Fruit fly (Drosophila melanogaster) whole organism, pupa: ENCODE measurements around the gene CG31915.

ENCODE experiments used
- CG10348 ChIP-seq: fragments of 200-800 bp; sonication (Bioruptor generic); IDR thresholded peaks from 2 replicates; pipeline ENCODE4 v1.3.6; 2022; ENCODE audit warnings: missing biosample characterization, missing genetic modification characterization
- CG12605 ChIP-seq: fragments of 200-800 bp; sonication (Bioruptor generic); IDR thresholded peaks from 2 replicates; pipeline ENCODE4 v1.3.6; 2022; ENCODE audit warnings: missing biosample characterization, missing genetic modification characterization
- CG13204 ChIP-seq: fragments of 200-800 bp; sonication (Bioruptor generic); optimal IDR thresholded peaks from 2 replicates; lab custom pipeline; 2018; ENCODE audit warnings: missing biosample characterization, mild to moderate bottlenecking, missing genetic modification characterization, moderate library complexity
- CG14655 ChIP-seq: fragments of 200-800 bp; sonication (Bioruptor generic); optimal IDR thresholded peaks from 3 replicates; lab custom pipeline; 2017; ENCODE audit warnings: mild to moderate bottlenecking, missing biosample characterization, missing genetic modification reagents, missing genetic modification characterization
- CG15710 ChIP-seq: fragments of 200-800 bp; sonication (Bioruptor generic); optimal IDR thresholded peaks from 2 replicates; lab custom pipeline; 2018; ENCODE audit warnings: missing biosample characterization, mild to moderate bottlenecking, missing genetic modification characterization, moderate library complexity
- CG17806 ChIP-seq: fragments of 200-800 bp; sonication (Bioruptor generic); optimal IDR thresholded peaks from 2 replicates; lab custom pipeline; 2018; ENCODE audit warnings: missing biosample characterization, mild to moderate bottlenecking, missing genetic modification characterization, moderate library complexity
- CG32121 ChIP-seq: fragments of 200-800 bp; sonication (Bioruptor generic); IDR thresholded peaks from 2 replicates; pipeline ENCODE4 v1.3.6; 2022; ENCODE audit warnings: missing biosample characterization, missing genetic modification characterization
- CG34367 ChIP-seq: fragments of 200-800 bp; sonication (Bioruptor generic); optimal IDR thresholded peaks from 2 replicates; lab custom pipeline; 2018; ENCODE audit warnings: missing biosample characterization, mild to moderate bottlenecking, missing genetic modification characterization
- CG4496 ChIP-seq: fragments of 200-800 bp; sonication (Bioruptor generic); IDR thresholded peaks from 3 replicates; pipeline ENCODE4 v1.3.6; 2022; ENCODE audit warnings: missing biosample characterization, missing genetic modification characterization
- CG8159 ChIP-seq: fragments of 200-800 bp; sonication (Bioruptor generic); optimal IDR thresholded peaks from 3 replicates; lab custom pipeline; 2018; ENCODE audit warnings: missing biosample characterization, mild to moderate bottlenecking, missing genetic modification characterization, moderate library complexity
- CG8301 ChIP-seq: fragments of 200-800 bp; sonication (Bioruptor generic); optimal IDR thresholded peaks from 2 replicates; lab custom pipeline; 2018; ENCODE audit warnings: missing biosample characterization, mild to moderate bottlenecking, missing genetic modification characterization
- CG9948 ChIP-seq: fragments of 200-800 bp; sonication (Bioruptor generic); optimal IDR thresholded peaks from 2 replicates; lab custom pipeline; 2018; ENCODE audit warnings: missing biosample characterization, mild to moderate bottlenecking, missing genetic modification characterization, moderate library complexity
- D1 ChIP-seq: fragments of 200-800 bp; sonication (Bioruptor generic); optimal IDR thresholded peaks from 2 replicates; lab custom pipeline; 2018; ENCODE audit warnings: missing biosample characterization, mild to moderate bottlenecking, missing genetic modification characterization, moderate library complexity
- EcR ChIP-seq: fragments of 200-800 bp; sonication (Bioruptor generic); optimal IDR thresholded peaks from 3 replicates; lab custom pipeline; 2019; ENCODE audit warnings: missing biosample characterization, missing genetic modification characterization, mild to moderate bottlenecking, moderate library complexity, missing genetic modification reagents
- Ets98B ChIP-seq: fragments of 200-800 bp; sonication (Bioruptor generic); IDR thresholded peaks from 2 replicates; pipeline ENCODE4 v1.3.6; 2022; ENCODE audit warnings: missing biosample characterization, missing genetic modification characterization
- Pif1A ChIP-seq: fragments of 200-800 bp; sonication (Bioruptor generic); optimal IDR thresholded peaks from 3 replicates; lab custom pipeline; 2016; ENCODE audit warnings: missing biosample characterization, missing genetic modification characterization
- Pif1B ChIP-seq: fragments of 200-800 bp; sonication (Bioruptor generic); optimal IDR thresholded peaks from 3 replicates; lab custom pipeline; 2016; ENCODE audit warnings: missing biosample characterization, missing genetic modification characterization
- Snoo ChIP-seq: fragments of 200-800 bp; sonication (Bioruptor generic); optimal IDR thresholded peaks from 3 replicates; lab custom pipeline; 2017; ENCODE audit warnings: missing biosample characterization, mild to moderate bottlenecking, missing genetic modification characterization, inconsistent platforms
- fd96Ca ChIP-seq: fragments of 200-800 bp; sonication (Bioruptor generic); IDR thresholded peaks from 3 replicates; pipeline ENCODE4 v1.3.6; 2022; ENCODE audit warnings: missing biosample characterization, missing genetic modification characterization
- gl ChIP-seq: fragments of 200-800 bp; sonication (Bioruptor generic); optimal IDR thresholded peaks from 2 replicates; lab custom pipeline; 2018; ENCODE audit warnings: missing biosample characterization, mild to moderate bottlenecking, missing genetic modification characterization
- rn ChIP-seq: fragments of 200-800 bp; sonication (Bioruptor generic); IDR thresholded peaks from 2 replicates; pipeline ENCODE4 v1.3.6; 2022; ENCODE audit warnings: missing biosample characterization, missing genetic modification characterization

The CG31915 gene

dm6 chr2L:5532061-5532460, 4.1 kb downstream of the CG31915 start, which contains the start of gene Coq6:
Coq6 (minus strand) TSS chr2L:5532223.
- TF ChIP-seq CG34367 (tag; lab: Kevin White, UChicago) (no peak), CG4496 (GFP tag; lab: Robert Waterston, UW) (0 out of 3 replicates have a peak, but pooled peaks have one; percentile 35)

dm6 chr2L:5536658-5537057, 8.7 kb downstream of the CG31915 start, which contains the start of gene tomb:
tomb (minus strand) TSS chr2L:5536758.
- no peak for TF ChIP-seq D1 (tag; lab: Kevin White, UChicago)
- TF ChIP-seq CG8301 (tag; lab: Kevin White, UChicago): no peak
- TF ChIP-seq CG9948 (tag; lab: Kevin White, UChicago): no peak
- TF ChIP-seq CG4496 (GFP tag; lab: Robert Waterston, UW): no peak
- no peak for TF ChIP-seq Pif1A (GFP tag; lab: Kevin White, UChicago)
- TF ChIP-seq EcR (GFP tag; lab: Kevin White, UChicago): no peak
- TF ChIP-seq rn (GFP tag; lab: Robert Waterston, UW): no peak
- no peak for TF ChIP-seq CG12605
- TF ChIP-seq CG13204 (GFP tag; lab: Kevin White, UChicago): no peak
- no peak for TF ChIP-seq CG17806 (tag; lab: Kevin White, UChicago)
- no peak for TF ChIP-seq gl (tag; lab: Kevin White, UChicago)
- TF ChIP-seq CG10348 (GFP tag; lab: Robert Waterston, UW): no peak
- no peak for TF ChIP-seq CG14655 (GFP tag; lab: Kevin White, UChicago)
- TF ChIP-seq Ets98B (GFP tag; lab: Robert Waterston, UW): no peak
- TF ChIP-seq CG15710 (tag; lab: Kevin White, UChicago): no peak

- no peak for TF ChIP-seq rn (GFP tag; lab: Robert Waterston, UW)
- TF ChIP-seq CG34367 (tag; lab: Kevin White, UChicago): no peak
- no peak for TF ChIP-seq CG10348 (GFP tag; lab: Robert Waterston, UW)
- TF ChIP-seq CG8301 (tag; lab: Kevin White, UChicago): no peak
- TF ChIP-seq CG14655 (GFP tag; lab: Kevin White, UChicago): no peak
- no peak for TF ChIP-seq CG17806 (tag; lab: Kevin White, UChicago)
- TF ChIP-seq Snoo (tag; lab: Kevin White, UChicago): no peak
- no peak for TF ChIP-seq CG15710 (tag; lab: Kevin White, UChicago)
- TF ChIP-seq Pif1A (GFP tag; lab: Kevin White, UChicago): no peak
- no peak for TF ChIP-seq CG32121
- no peak for TF ChIP-seq EcR (GFP tag; lab: Kevin White, UChicago)
- TF ChIP-seq, all 21 proteins: peak for 0
Observed at dm6 chr2L:5537063-5537462, 9.1 kb downstream of the CG31915 start.

dm6 chr2L:5539034-5539433, 11.1 kb downstream of the CG31915 start, which contains the start of gene CG14015:
CG14015 (minus strand) TSS chr2L:5539196.
- TF ChIP-seq D1 (tag; lab: Kevin White, UChicago): no peak
- TF ChIP-seq gl (tag; lab: Kevin White, UChicago): no peak
- no peak for TF ChIP-seq CG34367 (tag; lab: Kevin White, UChicago)
- no peak for TF ChIP-seq Snoo (tag; lab: Kevin White, UChicago)
- no peak for TF ChIP-seq CG17806 (tag; lab: Kevin White, UChicago)
- no peak for TF ChIP-seq rn (GFP tag; lab: Robert Waterston, UW)
- no peak for TF ChIP-seq CG8159 (tag; lab: Kevin White, UChicago)
- no peak for TF ChIP-seq fd96Ca
- TF ChIP-seq CG8301 (tag; lab: Kevin White, UChicago): no peak
- TF ChIP-seq Pif1B (GFP tag; lab: Kevin White, UChicago): no peak
- TF ChIP-seq CG10348 (GFP tag; lab: Robert Waterston, UW): no peak
- TF ChIP-seq CG15710 (tag; lab: Kevin White, UChicago): no peak
- no peak for TF ChIP-seq CG9948 (tag; lab: Kevin White, UChicago)
- TF ChIP-seq CG13204 (GFP tag; lab: Kevin White, UChicago): no peak
- no peak for TF ChIP-seq CG12605
- no peak for TF ChIP-seq Ets98B (GFP tag; lab: Robert Waterston, UW)
- TF ChIP-seq CG32121: no peak

- no peak for TF ChIP-seq CG4496 (GFP tag; lab: Robert Waterston, UW)
- TF ChIP-seq CG12605: no peak
- no peak for TF ChIP-seq Ets98B (GFP tag; lab: Robert Waterston, UW)
- no peak for TF ChIP-seq CG10348 (GFP tag; lab: Robert Waterston, UW)
- no peak for TF ChIP-seq CG32121
- no peak for TF ChIP-seq CG34367 (tag; lab: Kevin White, UChicago)
- no peak for TF ChIP-seq CG17806 (tag; lab: Kevin White, UChicago)
- no peak for TF ChIP-seq CG15710 (tag; lab: Kevin White, UChicago)
- TF ChIP-seq gl (tag; lab: Kevin White, UChicago): no peak
- TF ChIP-seq CG8159 (tag; lab: Kevin White, UChicago): no peak
- TF ChIP-seq Snoo (tag; lab: Kevin White, UChicago): no peak
- no peak for TF ChIP-seq CG8301 (tag; lab: Kevin White, UChicago)
Observed at dm6 chr2L:5541935-5542685, 14.2 kb downstream of the CG31915 start, which contains the start of the genes Hel25E and Lam. Hel25E (minus strand) TSS chr2L:5542314. Lam (plus strand) TSS chr2L:5542480.
